Fruit fly (Drosophila melanogaster) whole organism, adult: ENCODE measurements around the gene aay.
A peak's percentile ranks its signal among the peaks of the same experiment; 100 is the strongest.

ENCODE experiments used
- CG11617 ChIP-seq: fragments of 200-800 bp; sonication (Bioruptor generic); optimal IDR thresholded peaks from 2 replicates; lab custom pipeline; 2017; ENCODE audit warnings: mild to moderate bottlenecking, missing biosample characterization, missing genetic modification reagents, missing genetic modification characterization
- CG12768 ChIP-seq: fragments of 200-800 bp; sonication (Bioruptor generic); optimal IDR thresholded peaks from 2 replicates; lab custom pipeline; 2017; ENCODE audit warnings: missing biosample characterization, missing genetic modification characterization, mild to moderate bottlenecking, moderate library complexity, missing genetic modification reagents
- CG14711 ChIP-seq: fragments of 200-800 bp; sonication (Bioruptor generic); optimal IDR thresholded peaks from 2 replicates; lab custom pipeline; 2018; ENCODE audit warnings: missing biosample characterization, mild to moderate bottlenecking, missing genetic modification characterization, moderate library complexity
- CG1620 ChIP-seq: fragments of 200-800 bp; sonication (Bioruptor generic); optimal IDR thresholded peaks from 2 replicates; lab custom pipeline; 2016; ENCODE audit warnings: missing biosample characterization, missing genetic modification characterization
- CG33017 ChIP-seq: fragments of 200-800 bp; sonication (Bioruptor generic); optimal IDR thresholded peaks from 2 replicates; lab custom pipeline; 2018; ENCODE audit warnings: missing biosample characterization, mild to moderate bottlenecking, missing genetic modification characterization, moderate library complexity
- CG5204 ChIP-seq: fragments of 200-800 bp; sonication (Bioruptor generic); optimal IDR thresholded peaks from 2 replicates; lab custom pipeline; 2016; ENCODE audit warnings: missing biosample characterization, missing genetic modification characterization
- CG7045 ChIP-seq: fragments of 200-800 bp; sonication (Bioruptor generic); optimal IDR thresholded peaks from 2 replicates; lab custom pipeline; 2017; ENCODE audit warnings: missing biosample characterization, mild to moderate bottlenecking, missing genetic modification characterization
- CG7101 ChIP-seq: fragments of 200-800 bp; sonication (Bioruptor generic); optimal IDR thresholded peaks from 2 replicates; lab custom pipeline; 2018; ENCODE audit warnings: missing biosample characterization, mild to moderate bottlenecking, missing genetic modification characterization, moderate library complexity
- Clk ChIP-seq: fragments of 200-800 bp; sonication (Bioruptor generic); optimal IDR thresholded peaks from 2 replicates; lab custom pipeline; 2017; ENCODE audit warnings: missing biosample characterization, missing genetic modification characterization
- Crg-1 ChIP-seq: fragments of 200-800 bp; sonication (Bioruptor generic); optimal IDR thresholded peaks from 2 replicates; lab custom pipeline; 2016; ENCODE audit warnings: missing biosample characterization, missing genetic modification characterization
- Hr96 ChIP-seq: fragments of 200-800 bp; sonication (Bioruptor generic); optimal IDR thresholded peaks from 2 replicates; lab custom pipeline; 2016; ENCODE audit warnings: missing biosample characterization, missing genetic modification characterization
- Mnt ChIP-seq: fragments of 200-800 bp; sonication (Bioruptor generic); optimal IDR thresholded peaks from 2 replicates; lab custom pipeline; 2016; ENCODE audit warnings: missing biosample characterization, mild to moderate bottlenecking, missing genetic modification characterization
- bab1 ChIP-seq: fragments of 200-800 bp; sonication (Bioruptor generic); optimal IDR thresholded peaks from 3 replicates; lab custom pipeline; 2019; ENCODE audit warnings: missing biosample characterization, mild to moderate bottlenecking, missing genetic modification characterization, moderate library complexity
- cnc ChIP-seq, 2 experiments: fragments of >200 bp; optimal IDR thresholded peaks; 2 replicates each; lab custom pipeline; 2017
- kay ChIP-seq: fragments of 200-800 bp; sonication (Bioruptor generic); peaks from one replicate; lab custom pipeline; 2016; ENCODE audit warnings: missing biosample characterization, missing genetic modification characterization, borderline replicate concordance
- ovo ChIP-seq: fragments of 200-800 bp; sonication (Bioruptor generic); optimal IDR thresholded peaks from 2 replicates; lab custom pipeline; 2016; ENCODE audit warnings: missing biosample characterization, missing genetic modification characterization
- pad ChIP-seq: fragments of 200-800 bp; sonication (Bioruptor generic); optimal IDR thresholded peaks from 3 replicates; lab custom pipeline; 2017; ENCODE audit warnings: missing biosample characterization, missing genetic modification characterization, mild to moderate bottlenecking, moderate library complexity, missing genetic modification reagents
- tj ChIP-seq: fragments of 200-800 bp; sonication (Bioruptor generic); optimal IDR thresholded peaks from 3 replicates; lab custom pipeline; 2017; ENCODE audit warnings: missing biosample characterization, mild to moderate bottlenecking, missing genetic modification characterization, moderate library complexity
- toe ChIP-seq: fragments of 200-800 bp; sonication (Bioruptor generic); optimal IDR thresholded peaks from 2 replicates; lab custom pipeline; 2016; ENCODE audit warnings: missing biosample characterization, missing genetic modification characterization

Gene aay

DNA sequence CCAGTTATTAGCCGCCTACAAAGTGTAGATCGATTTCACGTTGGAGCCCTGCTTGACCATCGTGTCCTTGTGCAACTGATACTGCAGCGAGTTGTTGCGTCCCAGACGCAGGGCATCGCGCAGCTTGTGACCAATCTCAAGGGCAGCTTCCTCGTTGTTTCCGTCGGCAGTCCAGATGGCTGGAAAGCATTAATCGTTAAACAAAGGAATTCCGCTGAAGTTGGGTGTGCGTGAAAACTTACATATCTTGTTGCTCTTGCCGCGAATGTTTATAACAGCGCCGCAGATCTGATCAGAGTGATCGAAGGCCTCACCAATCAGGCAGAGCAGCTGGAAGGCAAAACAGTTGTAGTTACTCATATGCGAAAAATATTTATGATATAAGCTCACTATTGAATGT is 23.2 kb upstream of the aay start:
- TF ChIP-seq kay = no peak
- no peak for TF ChIP-seq CG33017 (tag; lab: Kevin White, UChicago)
- TF ChIP-seq CG7101 (tag; lab: Kevin White, UChicago) = no peak
- no peak for TF ChIP-seq Mnt (GFP tag; lab: Kevin White, UChicago)
- no peak for TF ChIP-seq toe (GFP tag; lab: Kevin White, UChicago)
- TF ChIP-seq CG5204 (GFP tag; lab: Kevin White, UChicago) = no peak
- no peak for TF ChIP-seq CG7045 (GFP tag; lab: Kevin White, UChicago)
- TF ChIP-seq cnc (optimal IDR thresholded peaks at IDR 0.05; lab: Kevin White, UChicago) = no peak
- no peak for TF ChIP-seq Crg-1 (GFP tag; lab: Kevin White, UChicago)
- no peak for TF ChIP-seq Clk (GFP tag; lab: Kevin White, UChicago)
- TF ChIP-seq CG14711 (tag; lab: Kevin White, UChicago) = no peak

DNA sequence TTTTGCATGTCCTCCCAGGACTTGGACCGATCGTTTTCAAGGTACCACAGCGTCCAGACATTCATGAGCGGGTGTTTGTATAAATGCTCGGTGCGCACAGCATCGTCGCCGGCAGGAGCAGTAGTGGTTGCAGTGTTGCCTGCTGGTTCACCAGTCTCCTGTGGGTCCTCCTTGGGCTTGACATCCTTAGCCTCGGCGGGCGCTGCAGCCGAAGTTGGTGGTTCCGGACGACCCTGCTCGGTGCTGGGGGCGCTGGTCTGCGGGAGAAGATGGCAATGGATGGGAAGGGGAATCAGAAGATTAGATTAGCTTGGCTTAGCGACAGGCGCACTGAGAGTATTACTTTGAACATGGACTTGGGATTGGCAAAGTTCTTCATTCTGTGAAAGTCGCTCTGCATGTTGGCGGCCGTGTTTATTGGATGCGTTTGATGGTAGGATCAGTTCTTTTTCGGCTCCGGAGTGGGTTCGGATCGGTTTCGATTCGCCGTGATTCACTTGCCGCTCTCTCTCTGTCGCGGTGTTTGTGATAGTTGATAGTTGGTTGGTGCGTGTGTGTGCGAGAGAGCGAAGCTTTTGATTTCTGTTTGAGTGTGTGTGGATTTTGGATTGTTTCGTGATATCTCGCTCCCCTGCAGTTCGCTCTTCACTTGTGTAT is 22.2 kb upstream of the aay start:
- no peak for TF ChIP-seq cnc (optimal IDR thresholded peaks at IDR 0.05; lab: Kevin White, UChicago)
- no peak for TF ChIP-seq pad (GFP tag; lab: Kevin White, UChicago)
- TF ChIP-seq Crg-1 (GFP tag; lab: Kevin White, UChicago) = no peak
- no peak for TF ChIP-seq kay
- no peak for TF ChIP-seq CG14711 (tag; lab: Kevin White, UChicago)
- TF ChIP-seq CG33017 (tag; lab: Kevin White, UChicago) = no peak
- no peak for TF ChIP-seq CG7101 (tag; lab: Kevin White, UChicago)
- TF ChIP-seq CG1620 (GFP tag; lab: Kevin White, UChicago) = no peak
- no peak for TF ChIP-seq Hr96 (GFP tag; lab: Kevin White, UChicago)
- TF ChIP-seq CG7045 (GFP tag; lab: Kevin White, UChicago) = no peak
- TF ChIP-seq Mnt (GFP tag; lab: Kevin White, UChicago) = no peak

dm6 chr3L:9401354-9402156 is 21.5 kb upstream of the aay start:
- peak; percentile 13 for TF ChIP-seq CG12768
- TF ChIP-seq kay = peak; percentile 96
- peak; percentile 87 for TF ChIP-seq pad (GFP tag; lab: Kevin White, UChicago)
- no peak for TF ChIP-seq bab1
- TF ChIP-seq tj (GFP tag; lab: Kevin White, UChicago) = peak; percentile 74
- peak; percentile 93 for TF ChIP-seq ovo (GFP tag; lab: Kevin White, UChicago)
- TF ChIP-seq CG11617 = no peak

DNA sequence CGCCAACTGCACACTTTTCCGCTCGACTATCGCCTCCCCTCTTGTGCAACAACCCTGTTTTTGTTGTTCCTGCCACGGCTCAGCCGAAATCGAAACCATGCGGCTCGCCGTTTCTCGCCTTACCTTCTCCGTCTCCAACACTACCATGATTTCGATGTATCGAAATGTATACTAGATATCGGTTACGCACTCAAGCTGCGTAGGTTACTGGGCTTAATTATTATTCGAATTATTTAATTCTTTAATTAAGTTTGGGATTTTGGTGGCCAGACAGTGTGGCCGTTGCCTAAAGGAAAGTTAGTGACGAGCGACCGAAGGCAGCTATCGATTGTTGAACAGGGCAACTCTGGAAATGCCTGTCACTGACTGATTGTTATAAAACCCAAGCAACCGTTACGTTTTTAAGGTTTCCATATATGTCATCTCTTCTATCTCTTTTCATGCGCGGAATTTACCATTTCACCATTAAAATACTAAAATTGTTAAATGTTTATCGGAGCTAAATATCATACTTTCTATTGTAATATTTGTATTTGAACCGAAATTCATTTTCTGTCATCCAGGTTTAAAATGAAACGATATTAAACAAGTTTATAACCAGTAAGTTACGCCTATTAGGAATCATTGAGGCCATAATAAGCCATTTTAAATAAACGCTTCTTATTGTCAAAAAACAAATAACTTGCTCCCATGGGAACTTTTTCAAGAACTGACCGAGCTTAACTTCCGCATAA is 20.7 kb upstream of the aay start, which contains the start of gene eIF4E1:
Gene eIF4E1 (minus strand): TSS at position 304 of the 734 bp plus-strand sequence.
- TF ChIP-seq CG7101 (tag; lab: Kevin White, UChicago) (no peak), CG11617 (no peak), toe (GFP tag; lab: Kevin White, UChicago) (no peak), bab1 (peak; percentile 9), CG12768 (no peak), CG5204 (GFP tag; lab: Kevin White, UChicago) (no peak), Mnt (GFP tag; lab: Kevin White, UChicago) (peak; percentile 78), cnc (optimal IDR thresholded peaks at IDR 0.05; lab: Kevin White, UChicago) (no peak), kay (peak; percentile 38), CG33017 (tag; lab: Kevin White, UChicago) (no peak), CG7045 (GFP tag; lab: Kevin White, UChicago) (no peak), tj (GFP tag; lab: Kevin White, UChicago) (peak; percentile 38), CG14711 (tag; lab: Kevin White, UChicago) (peak; percentile 87), pad (GFP tag; lab: Kevin White, UChicago) (no peak)

DNA sequence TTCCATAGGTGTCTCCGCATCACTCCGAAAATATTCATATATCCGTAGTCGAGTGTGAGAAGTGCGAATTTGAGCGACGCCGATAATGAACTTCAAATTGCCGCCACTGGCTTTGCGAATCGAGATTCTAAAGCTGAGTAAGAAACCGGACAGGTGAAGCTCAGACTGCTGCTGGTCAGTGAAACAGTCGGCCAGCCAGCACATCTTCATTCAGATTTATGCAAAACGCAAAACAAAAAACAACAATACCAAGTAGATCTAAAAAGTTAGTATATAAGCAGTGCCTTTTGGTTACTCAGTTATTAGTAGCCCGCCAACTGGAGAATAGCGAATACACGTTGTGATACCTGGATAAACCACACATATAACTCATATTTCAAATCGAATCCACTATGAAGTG is 18.6 kb upstream of the aay start, which contains the start of gene Cpr67B:
Gene Cpr67B (plus strand): TSS at position 301 of the 400 bp plus-strand sequence.
- TF ChIP-seq cnc (optimal IDR thresholded peaks at IDR 0.05; lab: Kevin White, UChicago) (no peak), ovo (GFP tag; lab: Kevin White, UChicago) (no peak), Mnt (GFP tag; lab: Kevin White, UChicago) (no peak), bab1 (no peak), toe (GFP tag; lab: Kevin White, UChicago) (no peak), kay (no peak), CG7101 (tag; lab: Kevin White, UChicago) (no peak), CG14711 (tag; lab: Kevin White, UChicago) (no peak)

- TF ChIP-seq CG7045 (GFP tag; lab: Kevin White, UChicago) (no peak), CG1620 (GFP tag; lab: Kevin White, UChicago) (no peak), CG12768 (no peak), toe (GFP tag; lab: Kevin White, UChicago) (no peak), CG14711 (tag; lab: Kevin White, UChicago) (no peak), kay (no peak), cnc (optimal IDR thresholded peaks at IDR 0.05; lab: Kevin White, UChicago) (no peak), ovo (GFP tag; lab: Kevin White, UChicago) (no peak), tj (GFP tag; lab: Kevin White, UChicago) (no peak)
Observed at dm6 chr3L:9410030-9410589, 12.9 kb upstream of the aay start.
